Worm (Caenorhabditis elegans): ENCODE data around the gene lron-10.
A peak's percentile ranks its signal among the peaks of the same experiment; 100 is the strongest.

The lron-10 gene

DNA sequence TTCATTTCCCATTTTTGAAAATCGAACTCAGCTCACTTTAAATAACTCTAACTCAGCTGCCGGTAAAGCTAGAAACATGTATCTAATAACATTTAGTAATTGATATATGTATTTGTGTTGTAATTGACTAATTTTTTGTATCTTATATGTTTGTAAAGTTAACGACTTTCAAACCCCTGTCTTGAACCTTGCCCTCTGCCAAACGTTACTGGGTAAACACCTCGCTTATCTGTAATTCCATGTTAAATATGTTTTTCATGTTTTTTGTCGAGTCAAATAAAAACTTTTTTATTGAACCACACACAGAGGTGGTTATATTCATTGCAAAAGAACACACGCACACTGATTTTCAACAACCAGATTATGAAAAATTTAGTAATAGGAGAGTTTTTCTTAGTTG, 8.6 kb upstream of the lron-10 start:
- TF ChIP-seq ceh-79 (tag; optimal IDR thresholded peaks at IDR 0.05): no peak
- TF ChIP-seq ZK185.1 (tag; optimal IDR thresholded peaks at IDR 0.05; ENCODE audit: poor library complexity, severe bottlenecking): no peak
- TF ChIP-seq Y67H2A.10 (GFP tag; conservative IDR thresholded peaks at IDR 0.05): no peak
- TF ChIP-seq F37B4.10 (GFP tag; IDR thresholded peaks at IDR 0.05): no peak
- TF ChIP-seq K11D2.4 (GFP tag; IDR thresholded peaks at IDR 0.05): no peak
- TF ChIP-seq C17E4.6 (GFP tag; IDR thresholded peaks at IDR 0.05): no peak
- TF ChIP-seq dox-1 (GFP tag; IDR thresholded peaks at IDR 0.05): no peak
- no peak for TF ChIP-seq lir-1 (GFP tag; conservative IDR thresholded peaks at IDR 0.05)
- TF ChIP-seq ztf-28 (GFP tag; IDR thresholded peaks at IDR 0.05): no peak
- no peak for TF ChIP-seq egl-44 (GFP tag; IDR thresholded peaks at IDR 0.05)
- TF ChIP-seq F49E8.2 (tag; optimal IDR thresholded peaks at IDR 0.05; ENCODE audit: insufficient read depth): no peak
- no peak for TF ChIP-seq F22D6.2 (tag; optimal IDR thresholded peaks at IDR 0.05)
- TF ChIP-seq pbrm-1 (GFP tag; IDR thresholded peaks at IDR 0.05): no peak
- no peak for TF ChIP-seq nhr-90 (tag; optimal IDR thresholded peaks at IDR 0.05)
- TF ChIP-seq F57A8.1 (GFP tag; optimal IDR thresholded peaks at IDR 0.05): no peak
- no peak for TF ChIP-seq attf-5 (GFP tag; optimal IDR thresholded peaks at IDR 0.05)
- no peak for TF ChIP-seq ama-1 (optimal IDR thresholded peaks at IDR 0.05)
- no peak for TF ChIP-seq ama-1 (GFP tag; optimal IDR thresholded peaks at IDR 0.05)

DNA sequence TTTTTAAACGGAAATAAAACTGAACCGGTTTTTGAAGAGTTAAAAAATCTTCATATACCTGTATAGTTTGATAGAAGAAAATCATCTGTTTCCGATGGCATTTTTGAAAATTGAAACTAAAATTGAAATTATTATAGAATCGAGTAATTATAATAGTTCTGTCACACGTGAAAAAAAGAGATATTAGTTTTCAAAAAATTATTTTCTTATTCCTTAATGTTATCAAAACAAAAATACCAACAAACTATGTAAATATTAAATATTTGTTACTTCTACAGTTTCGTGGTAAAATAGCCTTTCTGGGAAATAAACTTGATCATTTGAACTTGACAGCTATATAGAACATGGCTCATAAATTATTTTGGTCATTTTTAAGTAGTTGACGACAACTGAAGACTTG, 7.9 kb upstream of the lron-10 start, which contains the start of gene swt-4:
Gene swt-4, minus strand, starts transcription at position 101 of the 400 bp plus-strand sequence.
- no peak for TF ChIP-seq dpl-1 (GFP tag; optimal IDR thresholded peaks at IDR 0.05)
- TF ChIP-seq atf-7 (tag; optimal IDR thresholded peaks at IDR 0.05): no peak
- TF ChIP-seq ama-1 (optimal IDR thresholded peaks at IDR 0.05): no peak
- no peak for TF ChIP-seq ama-1 (GFP tag; optimal IDR thresholded peaks at IDR 0.05)

DNA sequence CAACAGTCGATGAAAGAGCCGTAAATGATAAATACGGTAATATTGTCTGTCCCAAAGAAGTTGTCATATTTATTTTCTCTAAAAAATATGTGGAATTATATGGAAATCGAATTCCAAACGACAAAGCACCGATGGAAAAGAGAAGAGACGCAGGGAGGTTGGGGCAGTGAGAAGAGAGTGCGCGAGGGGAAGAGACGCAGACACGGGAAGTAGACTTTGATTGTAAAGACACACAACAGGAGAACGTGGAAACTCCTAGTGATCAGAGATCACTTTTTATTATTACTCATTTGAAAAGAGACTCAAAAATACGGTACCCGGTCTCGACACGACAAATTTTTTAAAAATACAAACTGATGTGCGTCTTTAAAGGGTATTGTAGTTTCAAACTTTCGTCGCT, 7.2 kb upstream of the lron-10 start:
- TF ChIP-seq nfya-2 (GFP tag; IDR thresholded peaks at IDR 0.05) (no peak), lin-40 (tag; optimal IDR thresholded peaks at IDR 0.05) (peak; percentile 32), snpc-3.4 (tag; optimal IDR thresholded peaks at IDR 0.05) (no peak), madf-8 (GFP tag; conservative IDR thresholded peaks at IDR 0.05) (no peak), xnd-1 (tag; optimal IDR thresholded peaks at IDR 0.05) (no peak), unc-130 (GFP tag; optimal IDR thresholded peaks at IDR 0.05) (no peak), F33H1.4 (GFP tag; IDR thresholded peaks at IDR 0.05) (peak; percentile 14; the same call in 1 of the 2 replicates), snpc-4 (GFP tag; optimal IDR thresholded peaks at IDR 0.05) (no peak), snpc-4 (tag; optimal IDR thresholded peaks at IDR 0.05) (peak in 1 of 4 experiments; percentile 18), mcd-1 (GFP tag; IDR thresholded peaks at IDR 0.05) (peak; percentile 24; the same call in 1 of the 2 replicates), F49E8.2 (tag; optimal IDR thresholded peaks at IDR 0.05; ENCODE audit: insufficient read depth) (no peak), T07F8.4 (tag; optimal IDR thresholded peaks at IDR 0.05) (no peak), attf-5 (GFP tag; optimal IDR thresholded peaks at IDR 0.05) (peak; percentile 24), unc-62 (GFP tag; optimal IDR thresholded peaks at IDR 0.05) (no peak), K12H6.12 (tag; optimal IDR thresholded peaks at IDR 0.05) (no peak), sdz-38 (tag; optimal IDR thresholded peaks at IDR 0.05) (no peak), Y56A3A.18 (GFP tag; IDR thresholded peaks at IDR 0.05) (no peak), nhr-120 (GFP tag; IDR thresholded peaks at IDR 0.05) (no peak), repo-1 (tag; optimal IDR thresholded peaks at IDR 0.05) (no peak), hmg-1.2 (GFP tag; IDR thresholded peaks at IDR 0.05) (peak; percentile 99), rcor-1 (GFP tag; IDR thresholded peaks at IDR 0.05) (no peak), nhr-90 (tag; optimal IDR thresholded peaks at IDR 0.05) (no peak), ekl-4 (GFP tag; IDR thresholded peaks at IDR 0.05) (no peak), let-607 (tag; optimal IDR thresholded peaks at IDR 0.05) (peak in 1 of 2 experiments; percentile 1), nfyb-1 (GFP tag; IDR thresholded peaks at IDR 0.05) (0 out of 2 replicates have a peak, but pooled peaks have one; percentile 34), dpl-1 (GFP tag; optimal IDR thresholded peaks at IDR 0.05) (no peak), tbp1 (GFP tag; optimal IDR thresholded peaks at IDR 0.05) (peak; percentile 9)

Data from whole organism, young adult.